Worm (Caenorhabditis elegans) whole organism, L4 larva: Measurements from ENCODE around the gene C13B9.2.

Experiments
- F37D6.2 ChIP-seq: sonication (generic microtip); optimal IDR thresholded peaks from 2 replicates; lab custom pipeline; 2016; ENCODE audit warnings: mild to moderate bottlenecking, missing genetic modification characterization, missing compliant biosample characterization
- Y5F2A.4 ChIP-seq: fragments of 200-800 bp; sonication (Bioruptor generic); optimal IDR thresholded peaks from 2 replicates; lab custom pipeline; 2018; ENCODE audit warnings: mild to moderate bottlenecking, missing genetic modification characterization, missing compliant biosample characterization
- aha-1 ChIP-seq: fragments of 150-350 bp; peaks from one replicate; lab custom pipeline; 2014; ENCODE audit warnings: missing biosample characterization, missing genetic modification characterization
- aly-2 ChIP-seq: sonication (generic microtip); optimal IDR thresholded peaks from 2 replicates; lab custom pipeline; 2018; ENCODE audit warnings: missing biosample characterization, missing genetic modification characterization
- attf-4 ChIP-seq: sonication (generic microtip); optimal IDR thresholded peaks from 3 replicates; lab custom pipeline; 2017; ENCODE audit warnings: missing biosample characterization, missing genetic modification characterization
- ceh-20 ChIP-seq: fragments of 200-800 bp; sonication (Bioruptor generic); IDR thresholded peaks from 2 replicates; pipeline ENCODE4 v1.3.6; 2022; ENCODE audit warnings: missing genetic modification reagents, missing genetic modification characterization, missing compliant biosample characterization
- ceh-32 ChIP-seq: sonication (generic microtip); optimal IDR thresholded peaks from 2 replicates; lab custom pipeline; 2016; ENCODE audit warnings: mild to moderate bottlenecking, missing genetic modification characterization, missing compliant biosample characterization; ENCODE audit not compliant: poor library complexity
- ces-1 ChIP-seq: fragments of 150-350 bp; sonication (generic microtip); optimal IDR thresholded peaks from 4 replicates; lab custom pipeline; 2014; ENCODE audit warnings: missing biosample characterization, missing genetic modification reagents, missing genetic modification characterization
- cey-2 ChIP-seq: sonication (generic microtip); optimal IDR thresholded peaks from 3 replicates; lab custom pipeline; 2017; ENCODE audit warnings: missing genetic modification characterization, mild to moderate bottlenecking, missing compliant biosample characterization, antibody characterized with exemption, borderline replicate concordance; ENCODE audit not compliant: insufficient read depth
- dpl-1 ChIP-seq: fragments of 150-350 bp; optimal IDR thresholded peaks from 2 replicates; lab custom pipeline; 2014; ENCODE audit warnings: missing biosample characterization, missing genetic modification reagents, missing genetic modification characterization
- dve-1 ChIP-seq: sonication (generic microtip); optimal IDR thresholded peaks from 2 replicates; lab custom pipeline; 2017; ENCODE audit warnings: antibody characterized with exemption, mild to moderate bottlenecking, missing genetic modification characterization, missing compliant biosample characterization; ENCODE audit not compliant: insufficient read depth
- egl-43 ChIP-seq: fragments of 200-800 bp; sonication (Bioruptor generic); IDR thresholded peaks from 2 replicates; pipeline ENCODE4 v1.3.6; 2022; ENCODE audit warnings: missing genetic modification reagents, missing genetic modification characterization, missing compliant biosample characterization
- fkh-10 ChIP-seq: fragments of 150-350 bp; optimal IDR thresholded peaks from 2 replicates; lab custom pipeline; 2014; ENCODE audit warnings: missing biosample characterization, missing genetic modification reagents, missing genetic modification characterization
- fos-1 ChIP-seq: fragments of 150-350 bp; optimal IDR thresholded peaks from 2 replicates; lab custom pipeline; 2014; ENCODE audit warnings: missing biosample characterization, missing genetic modification characterization
- gei-8 ChIP-seq: fragments of 200-800 bp; sonication (Bioruptor generic); optimal IDR thresholded peaks from 2 replicates; lab custom pipeline; 2018; ENCODE audit warnings: mild to moderate bottlenecking, missing genetic modification characterization, missing compliant biosample characterization
- hif-1 ChIP-seq, 2 experiments: sonication (generic microtip); optimal IDR thresholded peaks; 2 replicates each; lab custom pipeline; 2016 to 2017; ENCODE audit warnings: missing compliant biosample characterization in 2 of 2, missing genetic modification characterization in 2 of 2, missing genetic modification reagents in 2 of 2, missing genotype in 2 of 2, mild to moderate bottlenecking in 1 of 2
- hlh-30 ChIP-seq: sonication (generic microtip); optimal IDR thresholded peaks from 2 replicates; lab custom pipeline; 2017; ENCODE audit warnings: antibody characterized with exemption, mild to moderate bottlenecking, missing genetic modification characterization, missing compliant biosample characterization; ENCODE audit not compliant: insufficient read depth
- jun-1 ChIP-seq: fragments of 150-350 bp; optimal IDR thresholded peaks from 2 replicates; lab custom pipeline; 2014; ENCODE audit warnings: missing biosample characterization, missing genetic modification reagents, missing genetic modification characterization
- lim-7 ChIP-seq: fragments of 200-800 bp; sonication (Bioruptor generic); IDR thresholded peaks from 2 replicates; pipeline ENCODE4 v1.3.6; 2022; ENCODE audit warnings: missing genetic modification characterization, missing compliant biosample characterization
- lin-1 ChIP-seq: fragments of 200-800 bp; sonication (Bioruptor generic); IDR thresholded peaks from 2 replicates; pipeline ENCODE4 v1.3.6; 2022; ENCODE audit warnings: missing genetic modification reagents, missing genetic modification characterization, missing compliant biosample characterization
- lin-39 ChIP-seq: fragments of 150-350 bp; optimal IDR thresholded peaks from 2 replicates; lab custom pipeline; 2014; ENCODE audit warnings: missing biosample characterization, missing genetic modification reagents, missing genetic modification characterization
- lsy-2 ChIP-seq, 2 experiments: fragments of 150-350 bp in 1 of 2; sonication (generic microtip) in 1 of 2; optimal IDR thresholded peaks; 2 replicates each; lab custom pipeline; 2014 to 2017; ENCODE audit warnings: missing biosample characterization in 2 of 2, missing genetic modification characterization in 2 of 2
- madf-5 ChIP-seq, 2 experiments: fragments of 200-800 bp; sonication (Bioruptor generic); IDR thresholded peaks; 2 replicates each; pipeline ENCODE4 v1.3.6; 2022; ENCODE audit warnings: missing compliant biosample characterization in 2 of 2, missing genetic modification characterization in 2 of 2
- nhr-102 ChIP-seq: sonication (generic microtip); optimal IDR thresholded peaks from 2 replicates; lab custom pipeline; 2016; ENCODE audit warnings: mild to moderate bottlenecking, missing genetic modification characterization, moderate library complexity, missing compliant biosample characterization
- nhr-11 ChIP-seq: fragments of 150-350 bp; optimal IDR thresholded peaks from 2 replicates; lab custom pipeline; 2014; ENCODE audit warnings: missing biosample characterization, missing genetic modification characterization
- nhr-237 ChIP-seq: sonication (generic microtip); optimal IDR thresholded peaks from 2 replicates; lab custom pipeline; 2017; ENCODE audit warnings: missing biosample characterization, missing genetic modification characterization
- nhr-25 ChIP-seq: sonication (generic microtip); optimal IDR thresholded peaks from 2 replicates; lab custom pipeline; 2017; ENCODE audit warnings: missing genetic modification characterization, mild to moderate bottlenecking, missing compliant biosample characterization, antibody characterized with exemption, moderate library complexity, borderline replicate concordance; ENCODE audit not compliant: insufficient read depth
- nhr-41 ChIP-seq: fragments of 200-800 bp; sonication (Bioruptor generic); IDR thresholded peaks from 2 replicates; pipeline ENCODE4 v1.3.6; 2022; ENCODE audit warnings: missing genetic modification reagents, missing genetic modification characterization, missing compliant biosample characterization
- nhr-6 ChIP-seq: fragments of 150-350 bp; optimal IDR thresholded peaks from 2 replicates; lab custom pipeline; 2014; ENCODE audit warnings: missing biosample characterization, missing genetic modification characterization
- nhr-77 ChIP-seq: fragments of 150-350 bp; optimal IDR thresholded peaks from 2 replicates; lab custom pipeline; 2014; ENCODE audit warnings: missing biosample characterization, missing genetic modification characterization
- pqm-1 ChIP-seq: sonication (generic microtip); optimal IDR thresholded peaks from 2 replicates; lab custom pipeline; 2017; ENCODE audit warnings: missing biosample characterization, missing genetic modification characterization
- saeg-2 ChIP-seq: fragments of 200-800 bp; sonication (Bioruptor generic); IDR thresholded peaks from 2 replicates; pipeline ENCODE4 v1.3.6; 2022; ENCODE audit warnings: missing genetic modification reagents, missing genetic modification characterization, missing compliant biosample characterization
- tra-1 ChIP-seq: fragments of 200-800 bp; sonication (Bioruptor generic); IDR thresholded peaks from 2 replicates; pipeline ENCODE4 v1.3.6; 2022; ENCODE audit warnings: missing genetic modification reagents, missing genetic modification characterization, missing compliant biosample characterization
- unc-62 ChIP-seq, 3 experiments: fragments of 150-350 bp in 1 of 3; sonication (generic microtip); optimal IDR thresholded peaks in 2 of 3; peaks in 1 of 3; 1 replicate in 1 of 3; 2 replicates in 2 of 3; lab custom pipeline; 2014 to 2017; ENCODE audit warnings: missing biosample characterization in 3 of 3, missing genetic modification characterization in 3 of 3, missing genetic modification reagents in 3 of 3, missing genotype in 1 of 3
- ztf-11 ChIP-seq: fragments of 150-350 bp; optimal IDR thresholded peaks from 2 replicates; lab custom pipeline; 2014; ENCODE audit warnings: missing biosample characterization, missing genetic modification characterization
- ztf-7 ChIP-seq: fragments of 150-350 bp; optimal IDR thresholded peaks from 2 replicates; lab custom pipeline; 2014; ENCODE audit warnings: missing biosample characterization, missing genetic modification characterization

C13B9.2 gene

DNA sequence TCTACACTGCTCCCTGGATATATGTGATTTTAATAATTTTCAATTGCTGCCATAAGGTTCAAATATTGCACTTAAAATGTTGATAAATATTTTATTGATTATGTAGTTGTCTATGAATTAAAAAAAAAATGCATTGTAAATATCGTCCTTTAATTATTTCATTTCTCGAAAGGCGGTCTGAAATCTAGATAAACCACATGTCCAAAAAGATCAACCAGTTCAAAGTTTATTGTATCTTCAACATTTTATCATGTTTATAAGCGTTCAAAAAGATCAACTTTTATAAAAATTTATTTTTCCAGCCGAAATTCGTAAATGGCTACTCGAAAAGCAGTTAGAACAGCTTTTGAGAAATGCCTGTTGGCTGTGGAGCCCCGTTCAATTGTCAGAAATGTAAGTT is at the start of gene C13B9.2:
C13B9.2 (plus strand) TSS at position 301 of the 400 bp plus-strand sequence.
- TF ChIP-seq lsy-2 (tag; optimal IDR thresholded peaks at IDR 0.05; lab: Kevin White, UChicago) (no peak), nhr-25 (no peak), nhr-237 (no peak), jun-1 (tag; lab: Kevin White, UChicago) (no peak), nhr-102 (tag; lab: Kevin White, UChicago) (no peak), nhr-11 (no peak), nhr-77 (tag; lab: Kevin White, UChicago) (no peak), unc-62 (GFP tag; optimal IDR thresholded peaks at IDR 0.05 in 1 of 2; lab: Kevin White, UChicago) (no peak), unc-62 (tag; optimal IDR thresholded peaks at IDR 0.05; lab: Kevin White, UChicago) (no peak), dve-1 (tag; lab: Kevin White, UChicago) (no peak), hlh-30 (no peak), ztf-7 (tag; lab: Kevin White, UChicago) (no peak), egl-43 (GFP tag; lab: Robert Waterston, UW) (no peak), ceh-20 (no peak), nhr-41 (no peak), ztf-11 (no peak), Y5F2A.4 (GFP tag; lab: Kevin White, UChicago) (no peak), ces-1 (GFP tag; lab: Kevin White, UChicago) (no peak), gei-8 (GFP tag; lab: Kevin White, UChicago) (no peak)

DNA sequence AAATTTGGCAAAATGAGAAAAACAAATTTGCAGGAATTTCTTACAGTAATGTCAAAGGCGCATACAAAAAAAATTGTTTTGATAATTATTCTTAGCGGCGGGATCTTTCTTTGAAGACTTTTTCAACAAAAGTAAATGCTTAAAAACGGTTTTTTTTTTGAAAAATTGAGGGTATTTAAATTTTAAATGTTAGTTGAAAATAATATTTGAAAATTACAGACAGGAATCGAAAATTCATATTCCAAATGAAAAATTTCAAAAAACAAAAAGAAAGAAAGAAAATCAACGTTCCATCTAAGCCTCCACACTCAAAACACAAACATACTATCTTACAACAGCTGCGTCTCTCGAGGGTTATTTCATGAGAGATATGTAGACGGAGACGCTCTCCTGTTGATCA is 42.9 kb upstream of the C13B9.2 start:
- TF ChIP-seq hif-1 (tag; optimal IDR thresholded peaks at IDR 0.05; lab: Kevin White, UChicago): no peak
- TF ChIP-seq unc-62 (GFP tag; optimal IDR thresholded peaks at IDR 0.05 in 1 of 2; lab: Kevin White, UChicago): peak in 1 of 2 experiments; percentile 55
- no peak for TF ChIP-seq unc-62 (tag; optimal IDR thresholded peaks at IDR 0.05; lab: Kevin White, UChicago)

DNA sequence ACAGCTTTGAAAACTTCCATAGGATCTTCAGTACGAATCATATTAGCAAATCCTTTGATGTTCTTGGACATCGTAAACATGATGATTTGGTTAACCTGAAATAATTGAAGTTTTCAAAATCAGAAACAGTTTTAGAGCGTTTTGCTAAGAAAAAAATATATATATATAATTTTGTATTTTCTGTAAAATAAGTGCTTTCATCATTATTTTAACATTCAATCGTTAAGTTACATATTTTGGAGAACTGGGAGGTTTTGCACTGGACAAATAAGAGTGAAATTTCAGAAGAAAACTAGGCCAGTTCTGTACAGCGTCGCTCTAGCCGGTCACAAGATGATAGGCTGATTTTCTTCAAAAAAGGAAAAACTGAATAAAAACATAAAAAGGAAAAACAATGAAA is 41.5 kb upstream of the C13B9.2 start, which contains the start of gene F27B3.6:
F27B3.6 (minus strand) TSS at position 101 of the 400 bp plus-strand sequence.
- TF ChIP-seq ztf-11: no peak
- TF ChIP-seq hif-1 (tag; optimal IDR thresholded peaks at IDR 0.05; lab: Kevin White, UChicago): no peak
- TF ChIP-seq lin-39: no peak
- no peak for TF ChIP-seq jun-1 (tag; lab: Kevin White, UChicago)
- TF ChIP-seq tra-1 (GFP tag; lab: Robert Waterston, UW): no peak
- no peak for TF ChIP-seq ceh-32 (tag; lab: Kevin White, UChicago)
- TF ChIP-seq fos-1 (tag; lab: Kevin White, UChicago): no peak
- no peak for TF ChIP-seq nhr-11

DNA sequence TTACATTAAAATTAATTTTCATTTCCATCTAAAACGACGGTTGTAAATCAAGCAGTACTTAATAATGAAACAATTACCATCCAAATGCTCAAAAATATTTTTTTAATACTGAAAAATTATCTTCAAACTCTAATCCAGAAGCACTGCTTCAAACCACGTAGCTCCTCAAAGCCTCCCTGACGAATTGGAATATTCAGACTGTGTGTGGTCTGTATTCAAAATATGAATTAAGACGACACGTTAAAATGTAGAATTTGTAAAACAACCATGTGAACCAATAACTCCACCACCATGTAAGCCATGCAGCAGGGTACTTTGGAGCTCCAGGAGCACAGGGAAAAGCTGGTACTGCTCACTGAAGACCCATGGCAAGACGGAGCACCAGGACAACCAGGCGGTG is 40.7 kb upstream of the C13B9.2 start, which contains the start of gene F27B3.8:
F27B3.8 (plus strand) TSS at position 301 of the 400 bp plus-strand sequence.
- TF ChIP-seq madf-5 (GFP tag; IDR thresholded peaks at IDR 0.05; lab: Robert Waterston, UW) (no peak), nhr-6 (no peak), pqm-1 (no peak)
- TF ChIP-seq, all 104 proteins: peak for 0

DNA sequence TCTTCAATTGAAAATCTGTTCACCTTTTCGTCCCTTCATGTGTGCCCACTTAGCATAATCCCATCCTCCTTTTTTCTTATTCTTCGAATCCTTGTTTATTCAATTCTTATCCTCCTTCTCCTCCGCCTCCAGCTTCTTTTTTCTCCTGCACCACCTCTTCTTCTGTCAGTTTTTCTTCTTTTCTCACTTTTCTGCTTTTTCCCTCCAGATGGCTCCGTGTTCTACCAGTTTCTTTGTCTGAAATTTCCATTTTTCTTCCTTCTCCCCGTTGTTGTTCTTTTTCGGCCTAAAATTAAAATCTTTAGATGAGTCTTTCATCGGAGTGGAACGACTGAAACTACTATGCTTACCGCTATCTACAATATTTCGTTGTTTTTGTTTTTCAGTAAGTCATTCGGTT is 38.5 kb upstream of the C13B9.2 start, which contains the start of gene acr-21:
acr-21 (plus strand) TSS at position 301 of the 400 bp plus-strand sequence.
- peak; percentile 3 for TF ChIP-seq fkh-10 (GFP tag; lab: Kevin White, UChicago)
- TF ChIP-seq nhr-11: no peak

DNA sequence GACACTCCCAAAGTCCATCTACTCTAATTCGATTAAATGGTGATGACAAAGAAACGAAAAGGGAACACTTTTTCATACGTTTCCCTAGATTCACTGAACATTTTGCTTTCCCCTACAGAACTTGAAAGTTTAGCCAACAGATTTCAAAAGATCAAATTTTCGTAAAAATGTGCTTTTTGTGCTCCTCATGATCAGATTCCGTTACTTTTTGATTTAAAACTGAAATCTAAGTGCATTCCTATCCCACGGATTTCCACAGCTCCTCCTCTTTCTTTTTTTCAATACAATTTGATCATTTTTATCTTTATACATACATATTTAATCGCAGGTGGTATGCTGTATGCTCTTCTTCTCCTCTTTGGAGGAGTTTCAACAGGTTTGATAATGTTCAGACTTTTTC is 32.5 kb upstream of the C13B9.2 start, which contains the start of gene ddo-3:
ddo-3 (plus strand) TSS at position 301 of the 400 bp plus-strand sequence.
- no peak for TF ChIP-seq pqm-1
- no peak for TF ChIP-seq gei-8 (GFP tag; lab: Kevin White, UChicago)
- TF ChIP-seq F37D6.2 (tag; lab: Kevin White, UChicago): no peak
- TF ChIP-seq madf-5 (GFP tag; IDR thresholded peaks at IDR 0.05; lab: Robert Waterston, UW): no peak
- TF ChIP-seq fkh-10 (GFP tag; lab: Kevin White, UChicago): no peak
- no peak for TF ChIP-seq unc-62 (GFP tag; optimal IDR thresholded peaks at IDR 0.05 in 1 of 2; lab: Kevin White, UChicago)
- TF ChIP-seq unc-62 (tag; optimal IDR thresholded peaks at IDR 0.05; lab: Kevin White, UChicago): no peak
- no peak for TF ChIP-seq aha-1
- no peak for TF ChIP-seq saeg-2 (GFP tag; lab: Robert Waterston, UW)
- TF ChIP-seq aly-2: no peak
- TF ChIP-seq attf-4: no peak
- TF ChIP-seq lim-7: no peak
- TF ChIP-seq cey-2 (tag; lab: Kevin White, UChicago): no peak
- no peak for TF ChIP-seq hif-1 (tag; optimal IDR thresholded peaks at IDR 0.05; lab: Kevin White, UChicago)
- no peak for TF ChIP-seq nhr-25
- TF ChIP-seq Y5F2A.4 (GFP tag; lab: Kevin White, UChicago): no peak
- TF ChIP-seq lin-1 (GFP tag; lab: Robert Waterston, UW): no peak
- TF ChIP-seq nhr-11: no peak
- no peak for TF ChIP-seq dpl-1
- TF ChIP-seq, all 104 proteins: peak for 0
